Worm (Caenorhabditis elegans) whole organism, late embryonic: ENCODE data around the gene F37H8.6.

Experiments used
- C08G9.2 ChIP-seq: sonication (generic microtip); optimal IDR thresholded peaks from 2 replicates; lab custom pipeline; 2016; ENCODE audit warnings: mild to moderate bottlenecking, missing genetic modification characterization, moderate library complexity, missing compliant biosample characterization
- C38D4.7 ChIP-seq: fragments of 200-800 bp; sonication (Bioruptor generic); optimal IDR thresholded peaks from 2 replicates; lab custom pipeline; 2018; ENCODE audit warnings: mild to moderate bottlenecking, missing genetic modification characterization, moderate library complexity, missing compliant biosample characterization
- F13H6.1 ChIP-seq: sonication (generic microtip); optimal IDR thresholded peaks from 2 replicates; lab custom pipeline; 2016; ENCODE audit warnings: missing genetic modification characterization, missing compliant biosample characterization
- K09A11.1 ChIP-seq: sonication (generic microtip); optimal IDR thresholded peaks from 2 replicates; lab custom pipeline; 2017; ENCODE audit warnings: antibody characterized with exemption, mild to moderate bottlenecking, missing genetic modification characterization, missing compliant biosample characterization; ENCODE audit not compliant: insufficient read depth
- T23F11.4 ChIP-seq: fragments of 200-800 bp; sonication (Bioruptor generic); optimal IDR thresholded peaks from 2 replicates; lab custom pipeline; 2018; ENCODE audit warnings: mild to moderate bottlenecking, missing genetic modification characterization, missing compliant biosample characterization
- ahr-1 ChIP-seq: sonication (generic microtip); optimal IDR thresholded peaks from 2 replicates; lab custom pipeline; 2016; ENCODE audit warnings: missing genetic modification characterization, missing compliant biosample characterization
- ceh-14 ChIP-seq: sonication (generic microtip); optimal IDR thresholded peaks from 2 replicates; lab custom pipeline; 2016; ENCODE audit warnings: missing genotype, missing genetic modification characterization, missing compliant biosample characterization
- ceh-18 ChIP-seq: sonication (generic microtip); optimal IDR thresholded peaks from 2 replicates; lab custom pipeline; 2016; ENCODE audit warnings: missing genetic modification characterization, missing compliant biosample characterization
- ceh-2 ChIP-seq: sonication (generic microtip); optimal IDR thresholded peaks from 2 replicates; lab custom pipeline; 2016; ENCODE audit warnings: missing genotype, missing genetic modification characterization, missing compliant biosample characterization
- ceh-24 ChIP-seq: sonication (generic microtip); optimal IDR thresholded peaks from 2 replicates; lab custom pipeline; 2016; ENCODE audit warnings: mild to moderate bottlenecking, missing genetic modification characterization, missing compliant biosample characterization
- ceh-6 ChIP-seq: fragments of 200-800 bp; sonication (Bioruptor generic); optimal IDR thresholded peaks from 2 replicates; lab custom pipeline; 2018; ENCODE audit warnings: mild to moderate bottlenecking, missing genetic modification characterization, missing compliant biosample characterization
- ceh-9 ChIP-seq: sonication (generic microtip); optimal IDR thresholded peaks from 2 replicates; lab custom pipeline; 2016; ENCODE audit warnings: mild to moderate bottlenecking, missing genetic modification characterization, inconsistent platforms, missing compliant biosample characterization
- che-1 ChIP-seq: sonication (generic microtip); optimal IDR thresholded peaks from 2 replicates; lab custom pipeline; 2016; ENCODE audit warnings: mild to moderate bottlenecking, missing genetic modification characterization, missing compliant biosample characterization
- dmd-4 ChIP-seq: sonication (generic microtip); optimal IDR thresholded peaks from 2 replicates; lab custom pipeline; 2016; ENCODE audit warnings: borderline replicate concordance, missing genetic modification characterization, missing compliant biosample characterization
- dve-1 ChIP-seq: sonication (generic microtip); optimal IDR thresholded peaks from 2 replicates; lab custom pipeline; 2017; ENCODE audit warnings: antibody characterized with exemption, mild to moderate bottlenecking, missing genetic modification characterization, missing compliant biosample characterization
- elt-2 ChIP-seq: sonication (generic microtip); optimal IDR thresholded peaks from 2 replicates; lab custom pipeline; 2016; ENCODE audit warnings: missing genetic modification reagents, missing genetic modification characterization, missing compliant biosample characterization
- ets-4 ChIP-seq: sonication (generic microtip); optimal IDR thresholded peaks from 2 replicates; lab custom pipeline; 2016; ENCODE audit warnings: missing genetic modification characterization, missing compliant biosample characterization
- fax-1 ChIP-seq: sonication (generic microtip); optimal IDR thresholded peaks from 2 replicates; lab custom pipeline; 2016; ENCODE audit warnings: missing genotype, missing genetic modification characterization, missing compliant biosample characterization
- fkh-10 ChIP-seq: fragments of 150-350 bp; optimal IDR thresholded peaks from 2 replicates; lab custom pipeline; 2014; ENCODE audit warnings: missing biosample characterization, missing genetic modification reagents, missing genetic modification characterization
- fkh-6 ChIP-seq: sonication (generic microtip); optimal IDR thresholded peaks from 2 replicates; lab custom pipeline; 2016; ENCODE audit warnings: missing genetic modification characterization, missing compliant biosample characterization
- gmeb-2 ChIP-seq: sonication (generic microtip); optimal IDR thresholded peaks from 2 replicates; lab custom pipeline; 2016; ENCODE audit warnings: missing genetic modification characterization, inconsistent platforms, missing compliant biosample characterization
- hlh-15 ChIP-seq: sonication (generic microtip); optimal IDR thresholded peaks from 2 replicates; lab custom pipeline; 2016; ENCODE audit warnings: missing genetic modification characterization, missing compliant biosample characterization
- mec-3 ChIP-seq: sonication (generic microtip); optimal IDR thresholded peaks from 2 replicates; lab custom pipeline; 2016; ENCODE audit warnings: borderline replicate concordance, missing genetic modification characterization, missing compliant biosample characterization
- nfya-1 ChIP-seq: sonication (generic microtip); optimal IDR thresholded peaks from 2 replicates; lab custom pipeline; 2017; ENCODE audit warnings: missing genetic modification characterization, mild to moderate bottlenecking, missing compliant biosample characterization, antibody characterized with exemption, moderate library complexity
- nhr-232 ChIP-seq: sonication (generic microtip); optimal IDR thresholded peaks from 2 replicates; lab custom pipeline; 2016; ENCODE audit warnings: missing genetic modification characterization, missing compliant biosample characterization
- pat-9 ChIP-seq: fragments of 200-800 bp; sonication (Bioruptor generic); optimal IDR thresholded peaks from 2 replicates; lab custom pipeline; 2018; ENCODE audit warnings: mild to moderate bottlenecking, missing genetic modification characterization, moderate library complexity, missing compliant biosample characterization
- pax-1 ChIP-seq: fragments of 150-350 bp; optimal IDR thresholded peaks from 2 replicates; lab custom pipeline; 2014; ENCODE audit warnings: missing biosample characterization, missing genetic modification characterization
- pha-2 ChIP-seq: sonication (generic microtip); optimal IDR thresholded peaks from 2 replicates; lab custom pipeline; 2017; ENCODE audit warnings: mild to moderate bottlenecking, missing genetic modification characterization, missing compliant biosample characterization
- pha-4 ChIP-seq: fragments of 150-350 bp; optimal IDR thresholded peaks from 2 replicates; lab custom pipeline; 2018; ENCODE audit warnings: missing biosample characterization, missing genetic modification reagents, missing genetic modification characterization
- pqm-1 ChIP-seq: sonication (generic microtip); optimal IDR thresholded peaks from 2 replicates; lab custom pipeline; 2016; ENCODE audit warnings: missing genetic modification characterization, missing compliant biosample characterization
- ref-2 ChIP-seq: sonication (generic microtip); optimal IDR thresholded peaks from 2 replicates; lab custom pipeline; 2016; ENCODE audit warnings: missing genetic modification characterization, missing compliant biosample characterization
- rnt-1 ChIP-seq: sonication (generic microtip); optimal IDR thresholded peaks from 2 replicates; lab custom pipeline; 2016; ENCODE audit warnings: missing genetic modification characterization, missing compliant biosample characterization
- sox-4 ChIP-seq: sonication (generic microtip); optimal IDR thresholded peaks from 2 replicates; lab custom pipeline; 2017; ENCODE audit warnings: mild to moderate bottlenecking, missing genetic modification characterization, inconsistent platforms, missing compliant biosample characterization
- syd-9 ChIP-seq: sonication (generic microtip); optimal IDR thresholded peaks from 2 replicates; lab custom pipeline; 2016; ENCODE audit warnings: mild to moderate bottlenecking, missing genetic modification characterization, moderate library complexity, missing compliant biosample characterization
- tbx-7 ChIP-seq: sonication (generic microtip); optimal IDR thresholded peaks from 2 replicates; lab custom pipeline; 2016; ENCODE audit warnings: missing genotype, missing genetic modification characterization, missing compliant biosample characterization
- ttx-3 ChIP-seq: sonication (generic microtip); optimal IDR thresholded peaks from 2 replicates; lab custom pipeline; 2016; ENCODE audit warnings: missing genetic modification reagents, missing genetic modification characterization, missing compliant biosample characterization
- unc-42 ChIP-seq: sonication (generic microtip); optimal IDR thresholded peaks from 2 replicates; lab custom pipeline; 2016; ENCODE audit warnings: missing genotype, missing genetic modification characterization, missing compliant biosample characterization
- unc-55 ChIP-seq: sonication (generic microtip); optimal IDR thresholded peaks from 2 replicates; lab custom pipeline; 2017; ENCODE audit warnings: missing biosample characterization, missing genetic modification reagents, missing genetic modification characterization
- ztf-16 ChIP-seq: sonication (generic microtip); optimal IDR thresholded peaks from 2 replicates; lab custom pipeline; 2017; ENCODE audit warnings: missing genetic modification characterization, missing compliant biosample characterization

Gene F37H8.6

ce11 chrII:11202581-11203271, 25.4 kb upstream of the F37H8.6 start, which contains the start of gene srap-1:
Gene srap-1 (plus strand): TSS chrII:11203221.
- no peak for TF ChIP-seq unc-55 (GFP tag; lab: Kevin White, UChicago)
- no peak for TF ChIP-seq ceh-14 (tag; lab: Kevin White, UChicago)
- no peak for TF ChIP-seq fax-1 (tag; lab: Kevin White, UChicago)
- TF ChIP-seq ceh-24 (tag; lab: Kevin White, UChicago) = no peak
- no peak for TF ChIP-seq ahr-1 (tag; lab: Kevin White, UChicago)
- TF ChIP-seq C08G9.2 (tag; lab: Kevin White, UChicago) = no peak
- no peak for TF ChIP-seq gmeb-2 (tag; lab: Kevin White, UChicago)
- TF ChIP-seq pqm-1 (tag; lab: Kevin White, UChicago) = no peak
- no peak for TF ChIP-seq ttx-3
- no peak for TF ChIP-seq ceh-6 (GFP tag; lab: Kevin White, UChicago)
- no peak for TF ChIP-seq pha-4 (tag; lab: Kevin White, UChicago)
- TF ChIP-seq ceh-18 (tag; lab: Kevin White, UChicago) = no peak
- TF ChIP-seq nfya-1 (tag; lab: Kevin White, UChicago) = no peak
- TF ChIP-seq ref-2 (tag; lab: Kevin White, UChicago) = no peak
- TF ChIP-seq T23F11.4 (GFP tag; lab: Kevin White, UChicago) = no peak
- TF ChIP-seq che-1 (tag; lab: Kevin White, UChicago) = no peak
- no peak for TF ChIP-seq dve-1 (tag; lab: Kevin White, UChicago)
- no peak for TF ChIP-seq elt-2 (tag; lab: Kevin White, UChicago)
- TF ChIP-seq pax-1 (tag; lab: Kevin White, UChicago) = no peak
- no peak for TF ChIP-seq ets-4 (tag; lab: Kevin White, UChicago)

DNA sequence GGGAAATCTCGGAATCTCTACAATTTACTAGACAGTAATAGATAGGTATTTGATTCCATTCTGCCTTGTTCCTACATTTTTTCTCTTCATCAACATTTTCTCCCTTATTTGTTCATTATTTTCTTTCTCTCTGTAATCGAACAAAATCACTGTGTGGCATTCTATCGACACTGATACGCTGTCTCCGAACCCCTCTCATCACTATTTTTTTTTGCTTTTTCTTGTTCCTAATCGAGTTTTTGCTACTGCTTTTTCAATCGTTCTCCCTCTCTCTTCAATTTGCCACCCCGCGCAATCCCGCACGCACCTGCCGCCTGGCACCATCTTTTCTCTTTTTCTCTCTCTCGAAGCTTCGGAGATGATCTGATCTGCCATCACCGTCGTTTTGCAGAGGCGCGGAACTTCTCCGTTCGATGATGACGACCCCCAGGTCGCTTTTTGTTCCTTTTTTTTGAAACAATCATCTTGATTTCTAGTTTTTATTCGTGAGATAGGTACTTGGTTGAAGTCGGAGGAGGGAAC, 23.0 kb upstream of the F37H8.6 start:
- TF ChIP-seq ref-2 (tag; lab: Kevin White, UChicago) = no peak
- no peak for TF ChIP-seq pha-4 (tag; lab: Kevin White, UChicago)
- no peak for TF ChIP-seq dmd-4 (tag; lab: Kevin White, UChicago)
- no peak for TF ChIP-seq pat-9 (tag; lab: Kevin White, UChicago)
- TF ChIP-seq mec-3 (tag; lab: Kevin White, UChicago) = no peak
- no peak for TF ChIP-seq ztf-16 (tag; lab: Kevin White, UChicago)
- TF ChIP-seq che-1 (tag; lab: Kevin White, UChicago) = no peak
- no peak for TF ChIP-seq sox-4 (tag; lab: Kevin White, UChicago)
- no peak for TF ChIP-seq K09A11.1 (tag; lab: Kevin White, UChicago)
- TF ChIP-seq ceh-9 (tag; lab: Kevin White, UChicago) = no peak
- TF ChIP-seq pqm-1 (tag; lab: Kevin White, UChicago) = no peak
- TF ChIP-seq C38D4.7 (GFP tag; lab: Kevin White, UChicago) = no peak
- TF ChIP-seq hlh-15 = no peak
- TF ChIP-seq unc-42 (tag; lab: Kevin White, UChicago) = no peak
- no peak for TF ChIP-seq ceh-14 (tag; lab: Kevin White, UChicago)
- no peak for TF ChIP-seq ceh-18 (tag; lab: Kevin White, UChicago)
- no peak for TF ChIP-seq ahr-1 (tag; lab: Kevin White, UChicago)

ce11 chrII:11193523-11193922, 16.2 kb upstream of the F37H8.6 start:
- TF ChIP-seq F13H6.1 (tag; lab: Kevin White, UChicago) (no peak), ceh-2 (no peak), ttx-3 (no peak), fax-1 (tag; lab: Kevin White, UChicago) (no peak), C38D4.7 (GFP tag; lab: Kevin White, UChicago) (no peak), fkh-6 (tag; lab: Kevin White, UChicago) (no peak), rnt-1 (tag; lab: Kevin White, UChicago) (no peak), tbx-7 (tag; lab: Kevin White, UChicago) (no peak), nhr-232 (no peak), ahr-1 (tag; lab: Kevin White, UChicago) (no peak), ceh-6 (GFP tag; lab: Kevin White, UChicago) (no peak), pha-4 (tag; lab: Kevin White, UChicago) (no peak), ceh-24 (tag; lab: Kevin White, UChicago) (no peak), syd-9 (tag; lab: Kevin White, UChicago) (no peak), pha-2 (tag; lab: Kevin White, UChicago) (no peak), pat-9 (tag; lab: Kevin White, UChicago) (no peak), C08G9.2 (tag; lab: Kevin White, UChicago) (no peak), fkh-10 (no peak)
